Worm (Caenorhabditis elegans) whole organism, early embryonic: ENCODE results near the gene B0222.15.

Experiments used
- B0310.2 ChIP-seq: sonication (generic microtip); optimal IDR thresholded peaks from 2 replicates; lab custom pipeline; 2016; ENCODE audit warnings: mild to moderate bottlenecking, missing genetic modification characterization, missing compliant biosample characterization
- F13C5.2 ChIP-seq: sonication (generic microtip); optimal IDR thresholded peaks from 2 replicates; lab custom pipeline; 2017; ENCODE audit warnings: mild to moderate bottlenecking, missing genetic modification characterization, inconsistent platforms, missing compliant biosample characterization
- aly-1 ChIP-seq: sonication (generic microtip); optimal IDR thresholded peaks from 2 replicates; lab custom pipeline; 2016; ENCODE audit warnings: missing genetic modification characterization, missing compliant biosample characterization
- ama-1 ChIP-seq: fragments of 150-350 bp; optimal IDR thresholded peaks from 2 replicates; lab custom pipeline; 2014
- ceh-13 ChIP-seq: fragments of 200-800 bp; sonication (Bioruptor generic); optimal IDR thresholded peaks from 2 replicates; lab custom pipeline; 2018; ENCODE audit warnings: mild to moderate bottlenecking, missing genetic modification characterization, missing compliant biosample characterization
- ceh-36 ChIP-seq: sonication (generic microtip); optimal IDR thresholded peaks from 2 replicates; lab custom pipeline; 2016; ENCODE audit warnings: missing genetic modification characterization, inconsistent platforms, missing compliant biosample characterization
- ets-7 ChIP-seq: sonication (generic microtip); optimal IDR thresholded peaks from 2 replicates; lab custom pipeline; 2016; ENCODE audit warnings: missing genotype, missing genetic modification characterization, missing compliant biosample characterization
- flt-1 ChIP-seq: fragments of 200-800 bp; sonication (Bioruptor generic); IDR thresholded peaks from 2 replicates; pipeline ENCODE4 v1.3.6; 2022; ENCODE audit warnings: missing genetic modification characterization, missing compliant biosample characterization
- hmbx-1 ChIP-seq: sonication (generic microtip); optimal IDR thresholded peaks from 2 replicates; lab custom pipeline; 2016; ENCODE audit warnings: mild to moderate bottlenecking, missing genetic modification characterization, missing compliant biosample characterization
- hmg-4 ChIP-seq: fragments of 200-800 bp; sonication (Bioruptor generic); optimal IDR thresholded peaks from 2 replicates; lab custom pipeline; 2018; ENCODE audit warnings: mild to moderate bottlenecking, missing genetic modification characterization, missing compliant biosample characterization
- hnd-1 ChIP-seq: sonication (generic microtip); optimal IDR thresholded peaks from 2 replicates; lab custom pipeline; 2016; ENCODE audit warnings: missing genetic modification characterization, missing compliant biosample characterization
- pes-1 ChIP-seq: fragments of 200-800 bp; sonication (Bioruptor generic); IDR thresholded peaks from 2 replicates; pipeline ENCODE4 v1.3.6; 2022; ENCODE audit warnings: missing genetic modification reagents, missing genetic modification characterization, missing compliant biosample characterization
- scrt-1 ChIP-seq: fragments of 200-800 bp; sonication (Bioruptor generic); IDR thresholded peaks from 2 replicates; pipeline ENCODE4 v1.3.6; 2022; ENCODE audit warnings: missing genetic modification characterization, missing compliant biosample characterization
- sea-1 ChIP-seq: fragments of 200-800 bp; sonication (Bioruptor generic); conservative IDR thresholded peaks from 2 replicates; pipeline ENCODE4 v1.3.6; 2022; ENCODE audit warnings: missing genetic modification characterization, missing compliant biosample characterization
- tbx-11 ChIP-seq: fragments of 200-800 bp; sonication (Bioruptor generic); IDR thresholded peaks from 2 replicates; pipeline ENCODE4 v1.3.6; 2022; ENCODE audit warnings: missing genetic modification characterization, missing compliant biosample characterization
- tbx-37 ChIP-seq: fragments of 200-800 bp; sonication (Bioruptor generic); conservative IDR thresholded peaks from 2 replicates; pipeline ENCODE4 v1.3.6; 2022; ENCODE audit warnings: missing genetic modification reagents, missing genetic modification characterization, missing compliant biosample characterization
- tra-4 ChIP-seq: sonication (generic microtip); optimal IDR thresholded peaks from 2 replicates; lab custom pipeline; 2017; ENCODE audit warnings: missing genetic modification characterization, missing compliant biosample characterization

The B0222.15 gene

ce11 chrV:9122004-9122403 lies 34.6 kb downstream of the B0222.15 start, which contains the start of gene F21C10.13:
F21C10.13 (plus strand) TSS chrV:9122304.
- TF ChIP-seq aly-1 (no peak), tbx-37 (GFP tag; lab: Robert Waterston, UW) (no peak), B0310.2 (tag; lab: Kevin White, UChicago) (no peak), ceh-13 (no peak)

DNA sequence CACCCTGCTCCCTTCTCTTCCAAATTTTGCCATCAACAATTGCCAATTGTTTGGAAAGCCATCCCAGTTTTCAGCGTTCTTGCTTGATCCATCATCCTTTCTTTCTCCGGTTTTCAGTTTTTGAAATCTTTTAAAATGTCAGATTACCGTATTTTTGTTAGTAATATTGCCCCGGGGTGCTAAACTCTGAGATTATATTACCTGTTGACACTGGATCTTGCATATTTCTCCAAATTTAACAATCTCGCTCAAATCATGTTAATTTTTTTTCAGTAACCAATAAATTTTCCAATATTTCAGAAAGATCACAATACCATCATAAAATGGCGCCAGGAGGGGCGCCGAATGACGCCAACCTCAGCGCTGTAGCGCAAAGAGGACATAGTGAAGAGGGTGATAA lies 44.1 kb downstream of the B0222.15 start, which contains the start of gene F21C10.7:
Gene F21C10.7, plus strand, starts transcription at position 301 of the 400 bp plus-strand sequence.
- TF ChIP-seq ama-1 (lab: Kevin White, UChicago) (no peak), sea-1 (GFP tag; lab: Robert Waterston, UW) (no peak), ets-7 (no peak), scrt-1 (GFP tag; lab: Robert Waterston, UW) (no peak), hmbx-1 (tag; lab: Kevin White, UChicago) (no peak), B0310.2 (tag; lab: Kevin White, UChicago) (no peak), flt-1 (GFP tag; lab: Robert Waterston, UW) (no peak), pes-1 (GFP tag; lab: Robert Waterston, UW) (no peak), tbx-11 (GFP tag; lab: Robert Waterston, UW) (no peak), ceh-36 (tag; lab: Kevin White, UChicago) (no peak), tbx-37 (GFP tag; lab: Robert Waterston, UW) (no peak), F13C5.2 (tag; lab: Kevin White, UChicago) (no peak), ceh-13 (no peak)

- TF ChIP-seq scrt-1 (GFP tag; lab: Robert Waterston, UW) (no peak), ceh-36 (tag; lab: Kevin White, UChicago) (no peak), ama-1 (lab: Kevin White, UChicago) (no peak), hmbx-1 (tag; lab: Kevin White, UChicago) (no peak), hnd-1 (tag; lab: Kevin White, UChicago) (no peak), sea-1 (GFP tag; lab: Robert Waterston, UW) (no peak), tbx-11 (GFP tag; lab: Robert Waterston, UW) (no peak), tbx-37 (GFP tag; lab: Robert Waterston, UW) (no peak), B0310.2 (tag; lab: Kevin White, UChicago) (no peak), F13C5.2 (tag; lab: Kevin White, UChicago) (no peak), ets-7 (no peak), tra-4 (tag; lab: Kevin White, UChicago) (no peak)
Measured at ce11 chrV:9111957-9112356, 44.6 kb downstream of the B0222.15 start.

- no peak for TF ChIP-seq ceh-13
- TF ChIP-seq scrt-1 (GFP tag; lab: Robert Waterston, UW), result no peak
- no peak for TF ChIP-seq F13C5.2 (tag; lab: Kevin White, UChicago)
- no peak for TF ChIP-seq hnd-1 (tag; lab: Kevin White, UChicago)
- TF ChIP-seq tbx-11 (GFP tag; lab: Robert Waterston, UW), result no peak
- TF ChIP-seq ceh-36 (tag; lab: Kevin White, UChicago), result no peak
- TF ChIP-seq sea-1 (GFP tag; lab: Robert Waterston, UW), result no peak
- no peak for TF ChIP-seq aly-1
- TF ChIP-seq hmg-4 (GFP tag; lab: Kevin White, UChicago), result no peak
- TF ChIP-seq pes-1 (GFP tag; lab: Robert Waterston, UW), result no peak
Measured at ce11 chrV:9109281-9109680, 47.3 kb downstream of the B0222.15 start, which contains the start of gene pqn-31. pqn-31 (plus strand) TSS chrV:9109581.

ce11 chrV:9108219-9108618 lies 48.4 kb downstream of the B0222.15 start, which contains the start of gene F21C10.18:
F21C10.18 (plus strand) TSS chrV:9108519.
- TF ChIP-seq ets-7 (no peak), ceh-36 (tag; lab: Kevin White, UChicago) (no peak), tra-4 (tag; lab: Kevin White, UChicago) (no peak), hmbx-1 (tag; lab: Kevin White, UChicago) (no peak), ceh-13 (no peak), scrt-1 (GFP tag; lab: Robert Waterston, UW) (no peak), pes-1 (GFP tag; lab: Robert Waterston, UW) (no peak)
